Fruit fly (Drosophila melanogaster) whole organism: Measurements from ENCODE around the gene CG42495.

ENCODE experiments used
- CG8478 ChIP-seq: fragments of >200 bp; optimal IDR thresholded peaks from 2 replicates; lab custom pipeline; 2018; ENCODE audit warnings: inconsistent platforms
- Dll ChIP-seq: fragments of >200 bp; optimal IDR thresholded peaks from 2 replicates; lab custom pipeline; 2017
- EcR ChIP-seq, 2 experiments: fragments of >200 bp; optimal IDR thresholded peaks; 2 replicates each; lab custom pipeline; 2017; ENCODE audit warnings: missing biosample characterization in 2 of 2, missing genetic modification characterization in 2 of 2, missing genetic modification reagents in 2 of 2
- pan ChIP-seq: fragments of >200 bp; optimal IDR thresholded peaks from 2 replicates; lab custom pipeline; 2017
- psq ChIP-seq: fragments of >200 bp; optimal IDR thresholded peaks from 2 replicates; lab custom pipeline; 2017
- usp ChIP-seq: fragments of >200 bp; optimal IDR thresholded peaks from 2 replicates; lab custom pipeline; 2017; ENCODE audit warnings: missing biosample characterization, missing genetic modification characterization, mixed read lengths

CG42495 gene

dm6 chr3L:18667115-18667514 lies at the start of gene CG42495:
CG42495 (plus strand) TSS chr3L:18667361.
- no peak for TF ChIP-seq pan (lab: Kevin White, UChicago)
- no peak for TF ChIP-seq EcR (GFP tag; optimal IDR thresholded peaks at IDR 0.05; lab: Kevin White, UChicago)
- TF ChIP-seq CG8478 (lab: Kevin White, UChicago): no peak
- no peak for TF ChIP-seq Dll
- no peak for TF ChIP-seq psq (lab: Kevin White, UChicago)
- no peak for TF ChIP-seq usp (GFP tag; lab: Kevin White, UChicago)

- TF ChIP-seq CG8478 (lab: Kevin White, UChicago) (no peak), Dll (no peak), pan (lab: Kevin White, UChicago) (no peak), EcR (GFP tag; optimal IDR thresholded peaks at IDR 0.05; lab: Kevin White, UChicago) (no peak), psq (lab: Kevin White, UChicago) (no peak), usp (GFP tag; lab: Kevin White, UChicago) (no peak)
Measured at dm6 chr3L:18617893-18618577, 49.1 kb upstream of the CG42495 start, which contains the start of the genes CG13380 and CG4174. CG13380 (minus strand) TSS chr3L:18617943. CG4174 (minus strand) TSS chr3L:18617943.

dm6 chr3L:18620988-18621734 lies 46.0 kb upstream of the CG42495 start:
- TF ChIP-seq Dll (peak; percentile 79), pan (lab: Kevin White, UChicago) (peak; percentile 61), CG8478 (lab: Kevin White, UChicago) (no peak), psq (lab: Kevin White, UChicago) (no peak), usp (GFP tag; lab: Kevin White, UChicago) (no peak), EcR (GFP tag; optimal IDR thresholded peaks at IDR 0.05; lab: Kevin White, UChicago) (peak; percentile 92 to 99)

- TF ChIP-seq Dll (no peak), psq (lab: Kevin White, UChicago) (no peak), EcR (GFP tag; optimal IDR thresholded peaks at IDR 0.05; lab: Kevin White, UChicago) (no peak), CG8478 (lab: Kevin White, UChicago) (no peak), pan (lab: Kevin White, UChicago) (no peak), usp (GFP tag; lab: Kevin White, UChicago) (no peak)
Measured at dm6 chr3L:18621735-18622421, 45.3 kb upstream of the CG42495 start, which contains the start of gene not. not (minus strand) TSS chr3L:18622129.

dm6 chr3L:18622422-18622739 lies 44.8 kb upstream of the CG42495 start, which contains the start of gene bora:
bora (plus strand) TSS chr3L:18622692.
- TF ChIP-seq psq (lab: Kevin White, UChicago): no peak
- TF ChIP-seq usp (GFP tag; lab: Kevin White, UChicago): no peak
- no peak for TF ChIP-seq EcR (GFP tag; optimal IDR thresholded peaks at IDR 0.05; lab: Kevin White, UChicago)
- TF ChIP-seq Dll: no peak
- no peak for TF ChIP-seq pan (lab: Kevin White, UChicago)
- no peak for TF ChIP-seq CG8478 (lab: Kevin White, UChicago)

- no peak for TF ChIP-seq CG8478 (lab: Kevin White, UChicago)
- TF ChIP-seq psq (lab: Kevin White, UChicago): no peak
- TF ChIP-seq Dll: no peak
- TF ChIP-seq EcR (GFP tag; optimal IDR thresholded peaks at IDR 0.05; lab: Kevin White, UChicago): no peak
- no peak for TF ChIP-seq pan (lab: Kevin White, UChicago)
- no peak for TF ChIP-seq usp (GFP tag; lab: Kevin White, UChicago)
Measured at dm6 chr3L:18625786-18626185, 41.4 kb upstream of the CG42495 start, which contains the start of gene MYPT-75D. MYPT-75D (plus strand) TSS chr3L:18625959.

- no peak for TF ChIP-seq usp (GFP tag; lab: Kevin White, UChicago)
Measured at dm6 chr3L:18626451-18627079, 40.6 kb upstream of the CG42495 start.

- no peak for TF ChIP-seq Dll
- no peak for TF ChIP-seq CG8478 (lab: Kevin White, UChicago)
- TF ChIP-seq usp (GFP tag; lab: Kevin White, UChicago): no peak
- TF ChIP-seq psq (lab: Kevin White, UChicago): no peak
- TF ChIP-seq EcR (GFP tag; optimal IDR thresholded peaks at IDR 0.05; lab: Kevin White, UChicago): no peak
- TF ChIP-seq pan (lab: Kevin White, UChicago): no peak
Measured at dm6 chr3L:18627657-18628455, 39.3 kb upstream of the CG42495 start.

dm6 chr3L:18628458-18628857 lies 38.7 kb upstream of the CG42495 start:
- TF ChIP-seq Dll: no peak
- no peak for TF ChIP-seq EcR (GFP tag; optimal IDR thresholded peaks at IDR 0.05; lab: Kevin White, UChicago)
- no peak for TF ChIP-seq pan (lab: Kevin White, UChicago)
- no peak for TF ChIP-seq usp (GFP tag; lab: Kevin White, UChicago)
- TF ChIP-seq psq (lab: Kevin White, UChicago): no peak
- no peak for TF ChIP-seq CG8478 (lab: Kevin White, UChicago)

- no peak for TF ChIP-seq Dll
- TF ChIP-seq psq (lab: Kevin White, UChicago): no peak
- no peak for TF ChIP-seq usp (GFP tag; lab: Kevin White, UChicago)
- no peak for TF ChIP-seq pan (lab: Kevin White, UChicago)
- no peak for TF ChIP-seq EcR (GFP tag; optimal IDR thresholded peaks at IDR 0.05; lab: Kevin White, UChicago)
- no peak for TF ChIP-seq CG8478 (lab: Kevin White, UChicago)
Measured at dm6 chr3L:18629874-18630273, 37.3 kb upstream of the CG42495 start.
